Worm (Caenorhabditis elegans) whole organism, L2 larva: ENCODE results near the gene T21E8.5.
A peak's percentile ranks its signal among the peaks of the same experiment; 100 is the strongest.

Experiments used
- C34F6.9 ChIP-seq: fragments of 150-350 bp; optimal IDR thresholded peaks from 2 replicates; lab custom pipeline; 2014; ENCODE audit warnings: missing biosample characterization, missing genetic modification characterization
- Y55F3AM.14 ChIP-seq: fragments of 200-800 bp; sonication (Bioruptor generic); optimal IDR thresholded peaks from 2 replicates; lab custom pipeline; 2018; ENCODE audit warnings: mild to moderate bottlenecking, missing genetic modification characterization, missing compliant biosample characterization
- alr-1 ChIP-seq: fragments of 150-350 bp; optimal IDR thresholded peaks from 2 replicates; lab custom pipeline; 2014; ENCODE audit warnings: missing biosample characterization, missing genetic modification characterization
- aly-2 ChIP-seq: fragments of 150-350 bp; optimal IDR thresholded peaks from 2 replicates; lab custom pipeline; 2014; ENCODE audit warnings: missing biosample characterization, missing genetic modification characterization
- blmp-1 ChIP-seq: sonication (generic microtip); optimal IDR thresholded peaks from 2 replicates; lab custom pipeline; 2017; ENCODE audit warnings: missing genetic modification characterization, mild to moderate bottlenecking, missing compliant biosample characterization, antibody characterized with exemption, moderate library complexity; ENCODE audit not compliant: insufficient read depth
- ceh-16 ChIP-seq: fragments of 150-350 bp; optimal IDR thresholded peaks from 2 replicates; lab custom pipeline; 2014; ENCODE audit warnings: missing biosample characterization, missing genetic modification characterization
- ceh-82 ChIP-seq: fragments of 150-350 bp; optimal IDR thresholded peaks from 2 replicates; lab custom pipeline; 2014; ENCODE audit warnings: missing biosample characterization, missing genetic modification characterization
- egl-27 ChIP-seq: sonication (generic microtip); optimal IDR thresholded peaks from 3 replicates; lab custom pipeline; 2017; ENCODE audit warnings: missing biosample characterization, missing genetic modification reagents, missing genetic modification characterization
- elt-1 ChIP-seq: fragments of 150-350 bp; optimal IDR thresholded peaks from 2 replicates; lab custom pipeline; 2014; ENCODE audit warnings: missing biosample characterization, missing genetic modification characterization
- elt-3 ChIP-seq: sonication (generic microtip); optimal IDR thresholded peaks from 2 replicates; lab custom pipeline; 2017; ENCODE audit warnings: missing biosample characterization, missing genetic modification characterization
- fos-1 ChIP-seq: fragments of 150-350 bp; optimal IDR thresholded peaks from 2 replicates; lab custom pipeline; 2014; ENCODE audit warnings: missing biosample characterization, missing genetic modification characterization
- gmeb-1 ChIP-seq: fragments of 150-350 bp; optimal IDR thresholded peaks from 2 replicates; lab custom pipeline; 2014; ENCODE audit warnings: missing biosample characterization, missing genetic modification characterization
- lin-13 ChIP-seq: fragments of 150-350 bp; optimal IDR thresholded peaks from 2 replicates; lab custom pipeline; 2014; ENCODE audit warnings: missing biosample characterization, missing genetic modification reagents, missing genetic modification characterization
- lin-39 ChIP-seq: fragments of 150-350 bp; optimal IDR thresholded peaks from 2 replicates; lab custom pipeline; 2014; ENCODE audit warnings: missing biosample characterization, missing genetic modification reagents, missing genetic modification characterization
- lsy-2 ChIP-seq, 2 experiments: fragments of 150-350 bp in 1 of 2; sonication (generic microtip) in 1 of 2; optimal IDR thresholded peaks; 2 replicates each; lab custom pipeline; 2014 to 2017; ENCODE audit warnings: missing biosample characterization in 2 of 2, missing genetic modification characterization in 2 of 2
- mab-5 ChIP-seq: fragments of 150-350 bp; optimal IDR thresholded peaks from 2 replicates; lab custom pipeline; 2014; ENCODE audit warnings: missing biosample characterization, missing genetic modification characterization
- mbf-1 ChIP-seq: sonication (generic microtip); optimal IDR thresholded peaks from 2 replicates; lab custom pipeline; 2017; ENCODE audit warnings: missing biosample characterization, missing genetic modification characterization
- mdl-1 ChIP-seq, 2 experiments: fragments of 150-350 bp in 1 of 2; sonication (generic microtip) in 1 of 2; optimal IDR thresholded peaks; 2 replicates each; lab custom pipeline; 2017; ENCODE audit warnings: missing biosample characterization in 2 of 2, missing genetic modification characterization in 2 of 2
- nhr-10 ChIP-seq: sonication (generic microtip); optimal IDR thresholded peaks from 2 replicates; lab custom pipeline; 2017; ENCODE audit warnings: missing biosample characterization, missing genetic modification characterization
- nhr-11 ChIP-seq: fragments of 150-350 bp; optimal IDR thresholded peaks from 2 replicates; lab custom pipeline; 2014; ENCODE audit warnings: missing biosample characterization, missing genetic modification characterization
- nhr-129 ChIP-seq: fragments of 150-350 bp; optimal IDR thresholded peaks from 2 replicates; lab custom pipeline; 2014; ENCODE audit warnings: missing biosample characterization, missing genetic modification characterization
- nhr-23 ChIP-seq: fragments of 150-350 bp; optimal IDR thresholded peaks from 2 replicates; lab custom pipeline; 2014; ENCODE audit warnings: missing biosample characterization, missing genetic modification reagents, missing genetic modification characterization
- nhr-237 ChIP-seq: fragments of 150-350 bp; optimal IDR thresholded peaks from 2 replicates; lab custom pipeline; 2014; ENCODE audit warnings: missing biosample characterization, missing genetic modification characterization
- nhr-25 ChIP-seq: fragments of 150-350 bp; sonication (generic microtip); optimal IDR thresholded peaks from 3 replicates; lab custom pipeline; 2014; ENCODE audit warnings: missing biosample characterization, missing genetic modification characterization
- peb-1 ChIP-seq: fragments of 150-350 bp; optimal IDR thresholded peaks from 2 replicates; lab custom pipeline; 2014; ENCODE audit warnings: missing biosample characterization, missing genetic modification characterization
- sem-4 ChIP-seq: fragments of 150-350 bp; optimal IDR thresholded peaks from 2 replicates; lab custom pipeline; 2014; ENCODE audit warnings: missing biosample characterization, missing genetic modification reagents, missing genetic modification characterization
- sma-3 ChIP-seq: sonication (generic microtip); optimal IDR thresholded peaks from 2 replicates; lab custom pipeline; 2016; ENCODE audit warnings: missing genetic modification reagents, missing genetic modification characterization, missing compliant biosample characterization
- sma-9 ChIP-seq, 2 experiments: fragments of 150-350 bp in 1 of 2; sonication (generic microtip) in 1 of 2; optimal IDR thresholded peaks; 2 replicates each; lab custom pipeline; 2014 to 2016; ENCODE audit warnings: missing genetic modification characterization in 2 of 2, mild to moderate bottlenecking in 1 of 2, missing biosample characterization in 1 of 2, missing compliant biosample characterization in 1 of 2, missing genetic modification reagents in 1 of 2, moderate library complexity in 1 of 2
- unc-39 ChIP-seq: fragments of 150-350 bp; optimal IDR thresholded peaks from 2 replicates; lab custom pipeline; 2014; ENCODE audit warnings: missing biosample characterization, missing genetic modification characterization
- unc-62 ChIP-seq: fragments of 150-350 bp; optimal IDR thresholded peaks from 2 replicates; lab custom pipeline; 2014; ENCODE audit warnings: missing biosample characterization, missing genetic modification reagents, missing genetic modification characterization
- zag-1 ChIP-seq: fragments of 150-350 bp; optimal IDR thresholded peaks from 2 replicates; lab custom pipeline; 2014; ENCODE audit warnings: missing biosample characterization, missing genetic modification characterization
- ztf-1 ChIP-seq: fragments of 200-800 bp; sonication (Bioruptor generic); conservative IDR thresholded peaks from 2 replicates; pipeline ENCODE4 v1.3.6; 2022; ENCODE audit warnings: missing genetic modification characterization, missing compliant biosample characterization

The T21E8.5 gene

DNA sequence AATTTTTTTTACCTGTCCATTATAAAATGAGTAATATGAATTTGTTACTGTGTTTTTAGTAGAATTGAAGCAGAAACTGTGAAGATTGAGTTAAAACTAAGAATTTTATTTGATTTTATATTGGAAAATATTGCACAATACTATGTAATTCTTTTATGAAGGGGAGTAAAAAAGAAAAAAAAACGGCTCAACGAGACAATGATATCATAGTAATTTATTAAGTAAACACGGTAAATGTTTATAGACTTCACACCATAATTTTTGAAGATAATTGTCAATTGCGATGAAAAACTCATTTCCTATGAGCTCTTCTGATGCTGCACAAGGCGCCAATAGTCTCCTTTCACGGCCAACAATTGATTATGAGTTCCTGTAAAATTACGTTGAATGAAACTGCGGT is 26.8 kb upstream of the T21E8.5 start, which contains the start of gene pgp-5:
pgp-5 (minus strand) TSS at position 87 of the 400 bp plus-strand sequence.
- TF ChIP-seq nhr-129 (tag; lab: Kevin White, UChicago) (no peak), elt-1 (tag; lab: Kevin White, UChicago) (no peak), peb-1 (tag; lab: Kevin White, UChicago) (no peak), lin-13 (no peak), ceh-82 (tag; lab: Kevin White, UChicago) (no peak)

DNA sequence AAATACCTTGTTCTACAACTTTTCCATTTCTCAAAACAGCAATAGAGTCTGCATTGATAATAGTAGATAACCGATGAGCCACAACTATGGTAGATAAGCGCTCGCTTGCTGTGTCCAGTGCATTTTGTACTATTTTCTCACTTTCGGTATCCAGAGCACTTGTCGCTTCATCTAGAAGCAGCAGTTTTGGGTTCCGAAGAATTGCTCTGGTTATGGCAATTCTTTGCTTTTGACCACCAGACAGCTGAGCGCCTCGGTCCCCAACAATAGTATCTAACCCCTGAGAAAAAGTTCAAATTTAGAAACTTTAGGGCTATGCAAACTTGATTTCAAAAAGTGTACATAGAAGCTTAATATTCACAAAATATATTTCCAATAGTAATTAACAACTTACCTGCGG is 26.4 kb upstream of the T21E8.5 start:
- TF ChIP-seq lin-39 (tag; lab: Kevin White, UChicago) (no peak), egl-27 (tag; lab: Kevin White, UChicago) (no peak), nhr-23 (tag; lab: Kevin White, UChicago) (no peak), ceh-16 (tag; lab: Kevin White, UChicago) (no peak), mab-5 (tag; lab: Kevin White, UChicago) (no peak), mdl-1 (tag; optimal IDR thresholded peaks at IDR 0.05; lab: Kevin White, UChicago) (no peak), fos-1 (tag; lab: Kevin White, UChicago) (no peak), sem-4 (tag; lab: Kevin White, UChicago) (no peak), Y55F3AM.14 (GFP tag; lab: Kevin White, UChicago) (no peak)
- TF ChIP-seq, all 48 proteins: peak for 0

DNA sequence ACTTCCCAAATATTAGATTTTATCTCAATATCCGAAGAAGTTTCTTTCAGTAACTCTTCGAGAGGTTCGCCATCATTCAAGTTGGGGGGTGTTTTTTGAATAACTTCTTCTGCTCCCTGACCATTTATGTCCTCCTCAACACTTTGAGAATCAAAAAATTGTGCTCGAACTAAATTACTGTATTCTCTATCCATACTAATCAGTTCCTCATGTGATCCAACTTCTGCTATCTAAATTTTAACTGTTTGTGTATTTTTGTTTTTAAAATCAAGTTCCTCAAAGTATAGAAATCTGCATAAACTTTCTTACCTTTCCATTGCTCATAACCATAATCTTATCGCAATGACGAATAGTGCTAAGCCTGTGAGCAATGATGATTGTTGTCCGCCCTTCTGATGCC is 24.3 kb upstream of the T21E8.5 start:
- TF ChIP-seq mdl-1 (tag; optimal IDR thresholded peaks at IDR 0.05; lab: Kevin White, UChicago) (no peak), elt-3 (tag; lab: Kevin White, UChicago) (no peak), unc-62 (GFP tag; lab: Kevin White, UChicago) (no peak), nhr-129 (tag; lab: Kevin White, UChicago) (no peak), mbf-1 (tag; lab: Kevin White, UChicago) (no peak), unc-39 (tag; lab: Kevin White, UChicago) (no peak), nhr-10 (tag; lab: Kevin White, UChicago) (no peak), zag-1 (tag; lab: Kevin White, UChicago) (no peak), nhr-237 (tag; lab: Kevin White, UChicago) (no peak), sma-3 (GFP tag; lab: Kevin White, UChicago) (no peak), ceh-16 (tag; lab: Kevin White, UChicago) (no peak), blmp-1 (tag; lab: Kevin White, UChicago) (no peak), alr-1 (no peak)
- TF ChIP-seq, all 48 proteins: peak for 0

DNA sequence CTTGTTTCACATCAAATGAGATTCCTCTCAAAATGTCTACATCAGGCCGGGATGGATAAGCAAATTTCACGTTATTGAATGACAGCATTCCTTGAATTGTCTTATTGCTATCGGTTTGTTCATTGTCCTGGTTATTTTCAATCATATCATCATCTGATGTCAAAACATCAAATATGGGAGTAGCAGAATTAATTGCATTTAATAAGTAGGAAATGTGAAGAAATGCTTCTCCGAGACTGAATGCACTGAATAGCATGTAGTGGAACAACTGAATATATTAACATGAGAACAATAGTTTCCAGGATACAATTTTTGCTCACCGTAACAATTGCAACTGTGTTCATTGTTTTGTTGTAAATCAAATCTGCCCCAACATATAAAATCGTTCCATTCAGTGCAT is 23.4 kb upstream of the T21E8.5 start:
- TF ChIP-seq unc-62 (GFP tag; lab: Kevin White, UChicago) = no peak
- TF ChIP-seq lsy-2 (tag; optimal IDR thresholded peaks at IDR 0.05; lab: Kevin White, UChicago) = no peak
- no peak for TF ChIP-seq ztf-1 (GFP tag; lab: Robert Waterston, UW)
- TF ChIP-seq lin-13 = no peak
- TF ChIP-seq blmp-1 (tag; lab: Kevin White, UChicago) = no peak
- TF ChIP-seq nhr-11 (tag; lab: Kevin White, UChicago) = no peak
- no peak for TF ChIP-seq aly-2 (tag; lab: Kevin White, UChicago)
- TF ChIP-seq nhr-25 (tag; lab: Kevin White, UChicago) = no peak
- TF ChIP-seq sma-9 (GFP tag; optimal IDR thresholded peaks at IDR 0.05; lab: Kevin White, UChicago) = no peak
- no peak for TF ChIP-seq sma-9 (tag; optimal IDR thresholded peaks at IDR 0.05; lab: Kevin White, UChicago)
- no peak for TF ChIP-seq nhr-23 (tag; lab: Kevin White, UChicago)
- no peak for TF ChIP-seq mab-5 (tag; lab: Kevin White, UChicago)
- no peak for TF ChIP-seq elt-3 (tag; lab: Kevin White, UChicago)
- TF ChIP-seq elt-1 (tag; lab: Kevin White, UChicago) = no peak
- no peak for TF ChIP-seq mbf-1 (tag; lab: Kevin White, UChicago)
- TF ChIP-seq zag-1 (tag; lab: Kevin White, UChicago) = no peak
- TF ChIP-seq alr-1 = no peak
- no peak for TF ChIP-seq gmeb-1 (tag; lab: Kevin White, UChicago)
- TF ChIP-seq sem-4 (tag; lab: Kevin White, UChicago) = no peak

DNA sequence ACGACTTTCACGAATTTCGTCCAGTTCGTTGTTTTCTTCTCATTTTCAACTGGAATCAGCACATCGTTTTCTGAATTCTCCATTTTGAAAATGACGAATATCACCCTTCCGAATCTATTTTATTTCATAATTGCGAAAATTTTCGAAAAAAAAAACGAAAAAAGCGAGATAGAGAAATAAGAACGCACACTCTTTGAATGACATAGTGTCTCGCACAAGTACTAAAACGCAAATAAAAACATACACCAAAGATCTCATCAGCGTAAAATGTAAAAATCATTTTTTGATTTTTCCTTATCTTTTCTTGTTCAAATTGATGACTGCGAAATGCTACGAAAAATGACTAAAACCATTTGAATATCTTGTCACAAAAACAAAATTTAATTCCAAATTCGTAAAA is 21.6 kb upstream of the T21E8.5 start, which contains the start of gene pgp-8:
pgp-8 (minus strand) TSS at position 101 of the 400 bp plus-strand sequence.
- TF ChIP-seq sma-9 (GFP tag; optimal IDR thresholded peaks at IDR 0.05; lab: Kevin White, UChicago) = no peak
- TF ChIP-seq sma-9 (tag; optimal IDR thresholded peaks at IDR 0.05; lab: Kevin White, UChicago) = no peak
- peak; percentile 51 for TF ChIP-seq C34F6.9 (tag; lab: Kevin White, UChicago)
